Fruit fly (Drosophila melanogaster): ENCODE results near the gene CG6729.
A peak's percentile ranks its signal among the peaks of the same experiment; 100 is the strongest.

CG6729 gene

dm6 chr2L:10732343-10732808, 11.4 kb downstream of the CG6729 start, which contains the start of the genes EMC3 and Dpy-30L1 (continued):
- TF ChIP-seq Opbp (GFP tag; IDR thresholded peaks at IDR 0.05; ENCODE audit: partially characterized antibody), result peak; percentile 72; the same call in 2 of the 3 replicates
- TF ChIP-seq CG2116 (GFP tag; optimal IDR thresholded peaks at IDR 0.05), result peak; percentile 95
- TF ChIP-seq CG11560 (tag; IDR thresholded peaks at IDR 0.05), result peak; percentile 73
- peak; percentile 12; the same call in 1 of the 2 replicates for TF ChIP-seq klu (GFP tag; IDR thresholded peaks at IDR 0.05)
- no peak for TF ChIP-seq maf-S (GFP tag; optimal IDR thresholded peaks at IDR 0.05)
- peak; percentile 19; the same call in 1 of the 2 replicates for TF ChIP-seq ssp (GFP tag; IDR thresholded peaks at IDR 0.05)
- peak; percentile 83 for TF ChIP-seq CG12659 (GFP tag; optimal IDR thresholded peaks at IDR 0.05)
- TF ChIP-seq slbo (GFP tag; IDR thresholded peaks at IDR 0.05), result peak; percentile 60
- peak; percentile 70 for TF ChIP-seq CG13424 (tag; optimal IDR thresholded peaks at IDR 0.05)
- no peak for TF ChIP-seq CG5245 (GFP tag; optimal IDR thresholded peaks at IDR 0.05)
- no peak for TF ChIP-seq kah (GFP tag; optimal IDR thresholded peaks at IDR 0.05)
- TF ChIP-seq lilli (GFP tag; optimal IDR thresholded peaks at IDR 0.05), result peak; percentile 78
- TF ChIP-seq Myb (GFP tag; optimal IDR thresholded peaks at IDR 0.05), result peak; percentile 46
- TF ChIP-seq onecut (GFP tag; IDR thresholded peaks at IDR 0.05), result peak; percentile 30; the same call in 1 of the 2 replicates
- TF ChIP-seq CG3847 (GFP tag; IDR thresholded peaks at IDR 0.05), result peak; percentile 56
- peak; percentile 64 for TF ChIP-seq CG4617 (GFP tag; optimal IDR thresholded peaks at IDR 0.05; ENCODE audit: borderline replicate concordance)
- TF ChIP-seq Hmx (GFP tag; optimal IDR thresholded peaks at IDR 0.05), result no peak
- peak; percentile 42 for TF ChIP-seq CG7786 (GFP tag; optimal IDR thresholded peaks at IDR 0.05)
- peak; percentile 30 for TF ChIP-seq pum (GFP tag; optimal IDR thresholded peaks at IDR 0.05)
- TF ChIP-seq toy (GFP tag; IDR thresholded peaks at IDR 0.05), result no peak
- TF ChIP-seq odd (GFP tag; optimal IDR thresholded peaks at IDR 0.05), result no peak
- no peak for TF ChIP-seq tap (tag; optimal IDR thresholded peaks at IDR 0.05)
- peak; percentile 85 for TF ChIP-seq Doc3 (GFP tag; IDR thresholded peaks at IDR 0.05; ENCODE audit: partially characterized antibody)
- TF ChIP-seq CG32767 (GFP tag; IDR thresholded peaks at IDR 0.05), result 0 out of 2 replicates have a peak, but pooled peaks have one; percentile 25
- peak; percentile 1 for TF ChIP-seq CG4328 (GFP tag; optimal IDR thresholded peaks at IDR 0.05)
- TF ChIP-seq Pdp1 (GFP tag; optimal IDR thresholded peaks at IDR 0.05), result peak; percentile 24 to 53
- TF ChIP-seq unpg (GFP tag; optimal IDR thresholded peaks at IDR 0.05), result no peak
- peak; percentile 47; the same call in 1 of the 2 replicates for TF ChIP-seq nerfin-2 (GFP tag; IDR thresholded peaks at IDR 0.05; ENCODE audit: partially characterized antibody)
- TF ChIP-seq CG17359 (tag; optimal IDR thresholded peaks at IDR 0.05), result peak; percentile 59
- 0 out of 3 replicates have a peak, but pooled peaks have one; percentile 49 for TF ChIP-seq zfh1 (GFP tag; IDR thresholded peaks at IDR 0.05)
- peak; percentile 57; the same call in 2 of the 3 replicates for TF ChIP-seq dysf (GFP tag; IDR thresholded peaks at IDR 0.05)
- TF ChIP-seq HLH54F (GFP tag; optimal IDR thresholded peaks at IDR 0.05), result peak; percentile 32
- peak; percentile 30; the same call in 1 of the 2 replicates for TF ChIP-seq CG10366 (GFP tag; IDR thresholded peaks at IDR 0.05)
- TF ChIP-seq Eip74EF (GFP tag; optimal IDR thresholded peaks at IDR 0.05), result no peak
- peak; percentile 68 for TF ChIP-seq phol (tag; optimal IDR thresholded peaks at IDR 0.05)
- TF ChIP-seq Antp (GFP tag; optimal IDR thresholded peaks at IDR 0.05), result peak; percentile 57
- TF ChIP-seq Blimp-1 (GFP tag; optimal IDR thresholded peaks at IDR 0.05), result peak; percentile 59
- peak; percentile 70 for TF ChIP-seq tna (GFP tag; IDR thresholded peaks at IDR 0.05; ENCODE audit: partially characterized antibody)
- peak; percentile 32 for TF ChIP-seq CG12942 (GFP tag; optimal IDR thresholded peaks at IDR 0.05)
- no peak for TF ChIP-seq CG13296 (GFP tag; optimal IDR thresholded peaks at IDR 0.05)
- peak in 1 of 2 experiments; percentile 30 for TF ChIP-seq Hr51 (GFP tag; optimal IDR thresholded peaks at IDR 0.05)
- no peak for TF ChIP-seq CG7745 (tag; optimal IDR thresholded peaks at IDR 0.05)

Data from whole organism, embryonic.